Worm (Caenorhabditis elegans): ENCODE data around the gene cyp-31A2.

DNA sequence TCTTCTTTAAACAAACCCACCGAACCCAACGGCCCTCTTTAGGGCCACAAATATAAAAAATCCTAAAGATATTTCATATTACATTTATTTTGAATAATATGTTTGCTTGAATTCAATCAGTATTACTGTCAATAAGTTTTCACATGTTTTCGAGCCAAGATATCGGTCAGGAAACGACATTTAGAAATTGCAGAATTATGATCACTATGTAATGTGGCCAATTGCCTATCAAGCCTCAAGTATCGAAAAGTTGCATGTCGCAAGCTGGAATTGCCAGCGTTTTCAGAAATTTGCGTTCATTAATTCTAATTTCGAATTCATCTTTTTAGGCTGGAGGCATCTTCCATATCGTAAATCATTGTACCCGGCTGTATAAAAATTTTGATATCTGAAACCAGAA is 2.3 kb upstream of the cyp-31A2 start:
- no peak for TF ChIP-seq ceh-6 (GFP tag; optimal IDR thresholded peaks at IDR 0.05)
- no peak for TF ChIP-seq tbx-7 (tag; optimal IDR thresholded peaks at IDR 0.05)
- TF ChIP-seq ama-1 (optimal IDR thresholded peaks at IDR 0.05) = no peak
- no peak for TF ChIP-seq elt-4 (tag; optimal IDR thresholded peaks at IDR 0.05)
